Worm (Caenorhabditis elegans) whole organism, L3 larva: ENCODE results near the gene nstp-2.

Source experiments
- R02D3.7 ChIP-seq: fragments of 150-350 bp; optimal IDR thresholded peaks from 2 replicates; lab custom pipeline; 2014; ENCODE audit warnings: missing biosample characterization, missing genetic modification characterization
- ZK546.5 ChIP-seq: sonication (generic microtip); optimal IDR thresholded peaks from 2 replicates; lab custom pipeline; 2017; ENCODE audit warnings: missing biosample characterization, missing genetic modification characterization
- aly-2 ChIP-seq: fragments of 150-350 bp; optimal IDR thresholded peaks from 2 replicates; lab custom pipeline; 2014; ENCODE audit warnings: missing biosample characterization, missing genetic modification characterization
- ama-1 ChIP-seq: fragments of 150-350 bp; optimal IDR thresholded peaks from 2 replicates; lab custom pipeline; 2018
- ceh-16 ChIP-seq: sonication (generic microtip); optimal IDR thresholded peaks from 2 replicates; lab custom pipeline; 2017; ENCODE audit warnings: missing biosample characterization, missing genetic modification characterization
- ceh-82 ChIP-seq: fragments of 150-350 bp; optimal IDR thresholded peaks from 2 replicates; lab custom pipeline; 2014; ENCODE audit warnings: missing biosample characterization, missing genetic modification characterization
- ceh-9 ChIP-seq: sonication (generic microtip); optimal IDR thresholded peaks from 2 replicates; lab custom pipeline; 2018; ENCODE audit warnings: missing biosample characterization, missing genetic modification characterization
- daf-12 ChIP-seq: fragments of 150-350 bp; optimal IDR thresholded peaks from 2 replicates; lab custom pipeline; 2014; ENCODE audit warnings: missing biosample characterization, missing genetic modification reagents, missing genetic modification characterization
- egl-27 ChIP-seq: sonication (generic microtip); optimal IDR thresholded peaks from 4 replicates; lab custom pipeline; 2017; ENCODE audit warnings: missing biosample characterization, missing genetic modification reagents, missing genetic modification characterization
- egl-5 ChIP-seq: fragments of 150-350 bp; optimal IDR thresholded peaks from 2 replicates; lab custom pipeline; 2017; ENCODE audit warnings: missing biosample characterization, missing genetic modification reagents, missing genetic modification characterization, inconsistent platforms
- elt-1 ChIP-seq: fragments of 150-350 bp; optimal IDR thresholded peaks from 2 replicates; lab custom pipeline; 2014; ENCODE audit warnings: missing biosample characterization, missing genetic modification characterization
- elt-2 ChIP-seq: sonication (generic microtip); optimal IDR thresholded peaks from 2 replicates; lab custom pipeline; 2016; ENCODE audit warnings: missing genetic modification reagents, mild to moderate bottlenecking, missing genetic modification characterization, missing compliant biosample characterization
- elt-3 ChIP-seq, 3 experiments: fragments of 150-350 bp in 1 of 3; sonication (generic microtip) in 2 of 3; optimal IDR thresholded peaks; 2 replicates in 2 of 3; 4 replicates in 1 of 3; lab custom pipeline; 2014 to 2017; ENCODE audit warnings: missing biosample characterization in 3 of 3, missing genetic modification characterization in 3 of 3
- eor-1 ChIP-seq, 2 experiments: fragments of 150-350 bp; optimal IDR thresholded peaks; 2 replicates each; lab custom pipeline; 2014 to 2018; ENCODE audit warnings: missing biosample characterization in 2 of 2, missing genetic modification characterization in 2 of 2
- fkh-10 ChIP-seq: sonication (generic microtip); optimal IDR thresholded peaks from 2 replicates; lab custom pipeline; 2017; ENCODE audit warnings: missing biosample characterization, missing genetic modification reagents, missing genetic modification characterization
- fkh-2 ChIP-seq: fragments of 150-350 bp; optimal IDR thresholded peaks from 2 replicates; lab custom pipeline; 2014; ENCODE audit warnings: missing biosample characterization, missing genetic modification reagents, missing genetic modification characterization
- fos-1 ChIP-seq: fragments of 150-350 bp; optimal IDR thresholded peaks from 2 replicates; lab custom pipeline; 2014; ENCODE audit warnings: missing biosample characterization, missing genetic modification characterization
- jun-1 ChIP-seq: fragments of 150-350 bp; optimal IDR thresholded peaks from 2 replicates; lab custom pipeline; 2014; ENCODE audit warnings: missing biosample characterization, missing genetic modification reagents, missing genetic modification characterization
- lin-15B ChIP-seq: fragments of 150-350 bp; optimal IDR thresholded peaks from 2 replicates; lab custom pipeline; 2014; ENCODE audit warnings: missing biosample characterization, missing genetic modification characterization
- lin-39 ChIP-seq: fragments of 150-350 bp; optimal IDR thresholded peaks from 2 replicates; lab custom pipeline; 2018; ENCODE audit warnings: missing biosample characterization, missing genetic modification reagents, missing genetic modification characterization
- lsy-12 ChIP-seq: sonication (generic microtip); optimal IDR thresholded peaks from 2 replicates; lab custom pipeline; 2016; ENCODE audit warnings: mild to moderate bottlenecking, missing genetic modification characterization, missing compliant biosample characterization
- mdl-1 ChIP-seq: fragments of 150-350 bp; optimal IDR thresholded peaks from 2 replicates; lab custom pipeline; 2014; ENCODE audit warnings: missing biosample characterization, missing genetic modification characterization
- mml-1 ChIP-seq: fragments of 150-350 bp; sonication (generic microtip); optimal IDR thresholded peaks from 3 replicates; lab custom pipeline; 2014; ENCODE audit warnings: missing biosample characterization, missing genetic modification characterization
- nfya-1 ChIP-seq: sonication (generic microtip); optimal IDR thresholded peaks from 2 replicates; lab custom pipeline; 2017; ENCODE audit warnings: missing genetic modification characterization, mild to moderate bottlenecking, missing compliant biosample characterization, antibody characterized with exemption, moderate library complexity; ENCODE audit not compliant: insufficient read depth
- nhr-11 ChIP-seq: fragments of 150-350 bp; optimal IDR thresholded peaks from 2 replicates; lab custom pipeline; 2014; ENCODE audit warnings: missing biosample characterization, missing genetic modification characterization
- nhr-12 ChIP-seq: fragments of 150-350 bp; optimal IDR thresholded peaks from 2 replicates; lab custom pipeline; 2014; ENCODE audit warnings: missing biosample characterization, missing genetic modification characterization
- nhr-23 ChIP-seq: fragments of 150-350 bp; optimal IDR thresholded peaks from 2 replicates; lab custom pipeline; 2014; ENCODE audit warnings: missing biosample characterization, missing genetic modification reagents, missing genetic modification characterization
- nhr-237 ChIP-seq: fragments of 150-350 bp; optimal IDR thresholded peaks from 2 replicates; lab custom pipeline; 2014; ENCODE audit warnings: missing biosample characterization, missing genetic modification characterization
- nhr-25 ChIP-seq: sonication (generic microtip); optimal IDR thresholded peaks from 2 replicates; lab custom pipeline; 2017; ENCODE audit warnings: missing biosample characterization, missing genetic modification characterization
- nhr-43 ChIP-seq: sonication (generic microtip); optimal IDR thresholded peaks from 2 replicates; lab custom pipeline; 2016; ENCODE audit warnings: mild to moderate bottlenecking, missing genetic modification characterization, missing compliant biosample characterization; ENCODE audit not compliant: poor library complexity, severe bottlenecking
- nhr-67 ChIP-seq: fragments of 150-350 bp; optimal IDR thresholded peaks from 2 replicates; lab custom pipeline; 2014; ENCODE audit warnings: missing biosample characterization, missing genetic modification characterization
- nhr-76 ChIP-seq: fragments of 150-350 bp; sonication (generic microtip); optimal IDR thresholded peaks from 5 replicates; lab custom pipeline; 2014; ENCODE audit warnings: missing biosample characterization, missing genetic modification characterization
- nhr-77 ChIP-seq: fragments of 150-350 bp; optimal IDR thresholded peaks from 2 replicates; lab custom pipeline; 2014; ENCODE audit warnings: missing biosample characterization, missing genetic modification characterization
- pha-4 ChIP-seq: fragments of 150-350 bp; optimal IDR thresholded peaks from 2 replicates; lab custom pipeline; 2014; ENCODE audit warnings: missing biosample characterization, missing genetic modification reagents, missing genetic modification characterization
- pqm-1 ChIP-seq: fragments of 150-350 bp; optimal IDR thresholded peaks from 2 replicates; lab custom pipeline; 2017; ENCODE audit warnings: missing biosample characterization, missing genetic modification characterization, inconsistent platforms
- sea-2 ChIP-seq: fragments of 150-350 bp; sonication (generic microtip); optimal IDR thresholded peaks from 4 replicates; lab custom pipeline; 2014; ENCODE audit warnings: missing biosample characterization, missing genetic modification reagents, missing genetic modification characterization
- skn-1 ChIP-seq: fragments of 150-350 bp; optimal IDR thresholded peaks from 2 replicates; lab custom pipeline; 2014; ENCODE audit warnings: missing biosample characterization, missing genetic modification characterization
- snpc-4 ChIP-seq: fragments of 150-350 bp; optimal IDR thresholded peaks from 2 replicates; lab custom pipeline; 2014; ENCODE audit warnings: missing biosample characterization, missing genetic modification characterization
- tbx-2 ChIP-seq: sonication (generic microtip); optimal IDR thresholded peaks from 2 replicates; lab custom pipeline; 2016; ENCODE audit warnings: mild to moderate bottlenecking, missing genetic modification characterization, missing compliant biosample characterization
- unc-39 ChIP-seq: sonication (generic microtip); optimal IDR thresholded peaks from 4 replicates; lab custom pipeline; 2017; ENCODE audit warnings: missing biosample characterization, missing genetic modification characterization
- unc-62 ChIP-seq: fragments of 150-350 bp; sonication (generic microtip); optimal IDR thresholded peaks from 4 replicates; lab custom pipeline; 2014; ENCODE audit warnings: missing biosample characterization, missing genetic modification reagents, missing genetic modification characterization
- zag-1 ChIP-seq: fragments of 150-350 bp; optimal IDR thresholded peaks from 2 replicates; lab custom pipeline; 2014; ENCODE audit warnings: missing biosample characterization, missing genetic modification characterization
- ztf-4 ChIP-seq: fragments of 150-350 bp; optimal IDR thresholded peaks from 2 replicates; lab custom pipeline; 2014; ENCODE audit warnings: missing biosample characterization, missing genetic modification characterization

The nstp-2 gene

ce11 chrIV:6639880-6640279 lies 33.9 kb upstream of the nstp-2 start, which contains the start of gene C01B10.6:
Gene C01B10.6, plus strand, starts transcription at chrIV:6640180.
- no peak for TF ChIP-seq lin-39 (tag; lab: Kevin White, UChicago)
- peak; percentile 38 for TF ChIP-seq elt-2

DNA sequence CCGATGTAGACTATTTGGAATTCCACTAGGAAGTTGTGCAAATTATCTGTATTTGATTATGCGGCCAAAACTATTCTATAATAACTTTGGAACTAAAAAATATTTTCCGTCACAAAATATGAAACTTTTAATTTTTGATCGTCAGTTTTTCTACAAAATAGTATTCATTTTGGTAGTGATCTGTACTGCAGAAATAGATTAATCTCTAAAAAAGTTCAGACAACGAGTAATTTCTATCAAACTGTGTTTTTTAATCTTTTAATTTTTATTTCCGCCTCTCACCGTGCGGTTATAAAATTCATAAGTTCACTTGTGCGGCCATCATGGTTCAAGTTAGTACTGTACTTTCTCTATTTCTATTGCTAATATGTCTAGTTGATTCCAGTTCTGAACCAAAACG lies 32.3 kb upstream of the nstp-2 start, which contains the start of gene C01B10.7:
TSS of gene C01B10.7 (plus strand) at position 301 of the 400 bp plus-strand sequence.
- TF ChIP-seq nhr-12 (tag; lab: Kevin White, UChicago): no peak
- no peak for TF ChIP-seq eor-1 (tag; optimal IDR thresholded peaks at IDR 0.05; lab: Kevin White, UChicago)
- TF ChIP-seq pha-4 (tag; lab: Kevin White, UChicago): no peak
- TF ChIP-seq aly-2 (tag; lab: Kevin White, UChicago): no peak
- no peak for TF ChIP-seq ztf-4
- no peak for TF ChIP-seq mml-1 (tag; lab: Kevin White, UChicago)
- TF ChIP-seq ama-1: no peak
- no peak for TF ChIP-seq lin-15B
- TF ChIP-seq zag-1 (tag; lab: Kevin White, UChicago): no peak
- no peak for TF ChIP-seq ceh-9
- no peak for TF ChIP-seq elt-3 (tag; optimal IDR thresholded peaks at IDR 0.05; lab: Kevin White, UChicago)
- TF ChIP-seq tbx-2 (tag; lab: Kevin White, UChicago): no peak
- TF ChIP-seq ZK546.5 (tag; lab: Kevin White, UChicago): no peak

ce11 chrIV:6634789-6635188 lies 28.8 kb upstream of the nstp-2 start, which contains the start of gene metl-13:
Gene metl-13, plus strand, starts transcription at chrIV:6635089.
- TF ChIP-seq aly-2 (tag; lab: Kevin White, UChicago): no peak
- no peak for TF ChIP-seq pha-4 (tag; lab: Kevin White, UChicago)
- no peak for TF ChIP-seq nhr-11
- TF ChIP-seq daf-12 (tag; lab: Kevin White, UChicago): no peak
- no peak for TF ChIP-seq nhr-23 (tag; lab: Kevin White, UChicago)
- TF ChIP-seq tbx-2 (tag; lab: Kevin White, UChicago): no peak
- TF ChIP-seq nhr-76: no peak
- TF ChIP-seq lsy-12 (tag; lab: Kevin White, UChicago): no peak
- no peak for TF ChIP-seq lin-39 (tag; lab: Kevin White, UChicago)
- no peak for TF ChIP-seq fkh-2 (tag; lab: Kevin White, UChicago)
- TF ChIP-seq, all 47 proteins: peak for 0

- TF ChIP-seq ceh-16 (tag; lab: Kevin White, UChicago): no peak
- no peak for TF ChIP-seq aly-2 (tag; lab: Kevin White, UChicago)
- no peak for TF ChIP-seq ama-1
- no peak for TF ChIP-seq nhr-237 (tag; lab: Kevin White, UChicago)
- no peak for TF ChIP-seq nhr-67 (tag; lab: Kevin White, UChicago)
- peak; percentile 61 for TF ChIP-seq lsy-12 (tag; lab: Kevin White, UChicago)
- no peak for TF ChIP-seq elt-1 (tag; lab: Kevin White, UChicago)
- TF ChIP-seq unc-62 (GFP tag; lab: Kevin White, UChicago): no peak
- no peak for TF ChIP-seq ceh-82 (tag; lab: Kevin White, UChicago)
- TF ChIP-seq skn-1 (tag; lab: Kevin White, UChicago): no peak
- TF ChIP-seq unc-39 (tag; lab: Kevin White, UChicago): no peak
- no peak for TF ChIP-seq nhr-25
- no peak for TF ChIP-seq fkh-2 (tag; lab: Kevin White, UChicago)
- TF ChIP-seq zag-1 (tag; lab: Kevin White, UChicago): no peak
- TF ChIP-seq nhr-23 (tag; lab: Kevin White, UChicago): no peak
- peak; percentile 53 for TF ChIP-seq R02D3.7 (tag; lab: Kevin White, UChicago)
- TF ChIP-seq lin-15B: peak; percentile 83
- no peak for TF ChIP-seq fos-1 (tag; lab: Kevin White, UChicago)
- no peak for TF ChIP-seq ZK546.5 (tag; lab: Kevin White, UChicago)
- no peak for TF ChIP-seq eor-1 (tag; optimal IDR thresholded peaks at IDR 0.05; lab: Kevin White, UChicago)
- no peak for TF ChIP-seq nhr-12 (tag; lab: Kevin White, UChicago)
- peak; percentile 78 for TF ChIP-seq pha-4 (tag; lab: Kevin White, UChicago)
- TF ChIP-seq elt-2: peak; percentile 49
- TF ChIP-seq nhr-11: no peak
- TF ChIP-seq elt-3 (tag; optimal IDR thresholded peaks at IDR 0.05; lab: Kevin White, UChicago): no peak
- no peak for TF ChIP-seq jun-1 (tag; lab: Kevin White, UChicago)
- peak; percentile 80 for TF ChIP-seq nfya-1 (tag; lab: Kevin White, UChicago)
- no peak for TF ChIP-seq sea-2 (GFP tag; lab: Kevin White, UChicago)
- no peak for TF ChIP-seq nhr-76
- TF ChIP-seq mdl-1 (tag; lab: Kevin White, UChicago): no peak
- TF ChIP-seq ceh-9: no peak
- no peak for TF ChIP-seq egl-5
- TF ChIP-seq tbx-2 (tag; lab: Kevin White, UChicago): no peak
- peak; percentile 18 for TF ChIP-seq pqm-1 (tag; lab: Kevin White, UChicago)
- TF ChIP-seq daf-12 (tag; lab: Kevin White, UChicago): no peak
- TF ChIP-seq fkh-10 (GFP tag; lab: Kevin White, UChicago): no peak
- peak; percentile 31 for TF ChIP-seq snpc-4 (tag; lab: Kevin White, UChicago)
- TF ChIP-seq lin-39 (tag; lab: Kevin White, UChicago): no peak
- TF ChIP-seq nhr-77 (tag; lab: Kevin White, UChicago): no peak
- TF ChIP-seq mml-1 (tag; lab: Kevin White, UChicago): no peak
- TF ChIP-seq egl-27 (tag; lab: Kevin White, UChicago): no peak
- TF ChIP-seq ztf-4: no peak
- peak; percentile 91 for TF ChIP-seq nhr-43 (tag; lab: Kevin White, UChicago)
These were observed 25.8 kb upstream of the nstp-2 start, which contains the start of the genes cest-5.1 and C01B10.9 for ce11 chrIV:6631704-6632272. Gene cest-5.1, minus strand, starts transcription at chrIV:6631754. Gene C01B10.9, plus strand, starts transcription at chrIV:6632222.
